Worm (Caenorhabditis elegans): Measurements from ENCODE around the gene ZC262.2.

- TF ChIP-seq ceh-2 (tag; optimal IDR thresholded peaks at IDR 0.05) (no peak), fkh-10 (GFP tag; optimal IDR thresholded peaks at IDR 0.05) (no peak), C08G9.2 (tag; optimal IDR thresholded peaks at IDR 0.05) (no peak), elt-2 (tag; optimal IDR thresholded peaks at IDR 0.05) (peak; percentile 30), ets-4 (tag; optimal IDR thresholded peaks at IDR 0.05) (no peak), lin-11 (tag; optimal IDR thresholded peaks at IDR 0.05) (no peak), pag-3 (tag; optimal IDR thresholded peaks at IDR 0.05; ENCODE audit: borderline replicate concordance) (no peak), pha-4 (tag; optimal IDR thresholded peaks at IDR 0.05) (no peak), madf-2 (tag; optimal IDR thresholded peaks at IDR 0.05) (no peak), unc-86 (tag; optimal IDR thresholded peaks at IDR 0.05) (no peak), pha-2 (tag; optimal IDR thresholded peaks at IDR 0.05) (no peak), hlh-13 (GFP tag; optimal IDR thresholded peaks at IDR 0.05) (no peak), nfya-1 (tag; optimal IDR thresholded peaks at IDR 0.05) (no peak)
Measured at ce11 chrIII:8298216-8298920, 33.5 kb upstream of the ZC262.2 start.

Data from whole organism, late embryonic.